Worm (Caenorhabditis elegans) whole organism, early embryonic: Measurements from ENCODE around the gene srv-34.

ENCODE experiments used
- B0310.2 ChIP-seq: sonication (generic microtip); optimal IDR thresholded peaks from 2 replicates; lab custom pipeline; 2016; ENCODE audit warnings: mild to moderate bottlenecking, missing genetic modification characterization, missing compliant biosample characterization
- F13C5.2 ChIP-seq: sonication (generic microtip); optimal IDR thresholded peaks from 2 replicates; lab custom pipeline; 2017; ENCODE audit warnings: mild to moderate bottlenecking, missing genetic modification characterization, inconsistent platforms, missing compliant biosample characterization
- aly-1 ChIP-seq: sonication (generic microtip); optimal IDR thresholded peaks from 2 replicates; lab custom pipeline; 2016; ENCODE audit warnings: missing genetic modification characterization, missing compliant biosample characterization
- ama-1 ChIP-seq: fragments of 150-350 bp; optimal IDR thresholded peaks from 2 replicates; lab custom pipeline; 2014
- ceh-13 ChIP-seq: fragments of 200-800 bp; sonication (Bioruptor generic); optimal IDR thresholded peaks from 2 replicates; lab custom pipeline; 2018; ENCODE audit warnings: mild to moderate bottlenecking, missing genetic modification characterization, missing compliant biosample characterization
- ceh-36 ChIP-seq: sonication (generic microtip); optimal IDR thresholded peaks from 2 replicates; lab custom pipeline; 2016; ENCODE audit warnings: missing genetic modification characterization, inconsistent platforms, missing compliant biosample characterization
- ets-7 ChIP-seq: sonication (generic microtip); optimal IDR thresholded peaks from 2 replicates; lab custom pipeline; 2016; ENCODE audit warnings: missing genotype, missing genetic modification characterization, missing compliant biosample characterization
- flt-1 ChIP-seq: fragments of 200-800 bp; sonication (Bioruptor generic); IDR thresholded peaks from 2 replicates; pipeline ENCODE4 v1.3.6; 2022; ENCODE audit warnings: missing genetic modification characterization, missing compliant biosample characterization
- hmbx-1 ChIP-seq: sonication (generic microtip); optimal IDR thresholded peaks from 2 replicates; lab custom pipeline; 2016; ENCODE audit warnings: mild to moderate bottlenecking, missing genetic modification characterization, missing compliant biosample characterization
- hmg-4 ChIP-seq: fragments of 200-800 bp; sonication (Bioruptor generic); optimal IDR thresholded peaks from 2 replicates; lab custom pipeline; 2018; ENCODE audit warnings: mild to moderate bottlenecking, missing genetic modification characterization, missing compliant biosample characterization
- hnd-1 ChIP-seq: sonication (generic microtip); optimal IDR thresholded peaks from 2 replicates; lab custom pipeline; 2016; ENCODE audit warnings: missing genetic modification characterization, missing compliant biosample characterization
- pes-1 ChIP-seq: fragments of 200-800 bp; sonication (Bioruptor generic); IDR thresholded peaks from 2 replicates; pipeline ENCODE4 v1.3.6; 2022; ENCODE audit warnings: missing genetic modification reagents, missing genetic modification characterization, missing compliant biosample characterization
- scrt-1 ChIP-seq: fragments of 200-800 bp; sonication (Bioruptor generic); IDR thresholded peaks from 2 replicates; pipeline ENCODE4 v1.3.6; 2022; ENCODE audit warnings: missing genetic modification characterization, missing compliant biosample characterization
- sea-1 ChIP-seq: fragments of 200-800 bp; sonication (Bioruptor generic); conservative IDR thresholded peaks from 2 replicates; pipeline ENCODE4 v1.3.6; 2022; ENCODE audit warnings: missing genetic modification characterization, missing compliant biosample characterization
- tbx-11 ChIP-seq: fragments of 200-800 bp; sonication (Bioruptor generic); IDR thresholded peaks from 2 replicates; pipeline ENCODE4 v1.3.6; 2022; ENCODE audit warnings: missing genetic modification characterization, missing compliant biosample characterization
- tbx-37 ChIP-seq: fragments of 200-800 bp; sonication (Bioruptor generic); conservative IDR thresholded peaks from 2 replicates; pipeline ENCODE4 v1.3.6; 2022; ENCODE audit warnings: missing genetic modification reagents, missing genetic modification characterization, missing compliant biosample characterization
- tra-4 ChIP-seq: sonication (generic microtip); optimal IDR thresholded peaks from 2 replicates; lab custom pipeline; 2017; ENCODE audit warnings: missing genetic modification characterization, missing compliant biosample characterization

Gene srv-34

DNA sequence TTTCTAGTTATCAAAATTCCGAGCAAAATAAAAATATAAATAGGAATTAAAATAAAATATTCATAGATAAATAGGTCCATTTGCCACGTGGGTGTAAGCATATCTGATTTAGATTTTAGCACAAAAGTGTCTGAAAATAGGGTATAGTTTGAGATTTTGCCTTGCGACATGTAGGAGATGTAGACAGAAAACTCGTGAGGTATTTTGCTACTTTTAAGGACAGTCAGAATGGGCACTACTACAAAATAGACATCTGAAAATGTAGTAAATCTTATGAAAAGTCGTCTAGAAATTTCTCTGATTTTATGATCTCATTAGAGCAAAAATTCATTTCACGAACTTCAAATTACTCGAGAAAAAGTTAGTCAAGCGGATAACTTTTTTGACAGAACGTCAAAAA lies at the start of gene srv-34:
Gene srv-34, minus strand, starts transcription at position 101 of the 400 bp plus-strand sequence.
- TF ChIP-seq sea-1 (GFP tag; lab: Robert Waterston, UW) (no peak), tbx-37 (GFP tag; lab: Robert Waterston, UW) (no peak), F13C5.2 (tag; lab: Kevin White, UChicago) (no peak), pes-1 (no peak), hnd-1 (no peak), aly-1 (tag; lab: Kevin White, UChicago) (no peak), ama-1 (lab: Kevin White, UChicago) (no peak), tra-4 (tag; lab: Kevin White, UChicago) (no peak), ceh-36 (no peak), B0310.2 (tag; lab: Kevin White, UChicago) (no peak)

- no peak for TF ChIP-seq flt-1 (GFP tag; lab: Robert Waterston, UW)
- TF ChIP-seq sea-1 (GFP tag; lab: Robert Waterston, UW), result no peak
- TF ChIP-seq hmg-4 (GFP tag; lab: Kevin White, UChicago), result no peak
- no peak for TF ChIP-seq ama-1 (lab: Kevin White, UChicago)
- no peak for TF ChIP-seq tra-4 (tag; lab: Kevin White, UChicago)
- no peak for TF ChIP-seq scrt-1 (GFP tag; lab: Robert Waterston, UW)
- no peak for TF ChIP-seq ets-7 (tag; lab: Kevin White, UChicago)
- no peak for TF ChIP-seq B0310.2 (tag; lab: Kevin White, UChicago)
These were observed 46.1 kb upstream of the srv-34 start, which contains the start of gene srw-48 for ce11 chrV:16420696-16421095. Gene srw-48, plus strand, starts transcription at chrV:16420996.

DNA sequence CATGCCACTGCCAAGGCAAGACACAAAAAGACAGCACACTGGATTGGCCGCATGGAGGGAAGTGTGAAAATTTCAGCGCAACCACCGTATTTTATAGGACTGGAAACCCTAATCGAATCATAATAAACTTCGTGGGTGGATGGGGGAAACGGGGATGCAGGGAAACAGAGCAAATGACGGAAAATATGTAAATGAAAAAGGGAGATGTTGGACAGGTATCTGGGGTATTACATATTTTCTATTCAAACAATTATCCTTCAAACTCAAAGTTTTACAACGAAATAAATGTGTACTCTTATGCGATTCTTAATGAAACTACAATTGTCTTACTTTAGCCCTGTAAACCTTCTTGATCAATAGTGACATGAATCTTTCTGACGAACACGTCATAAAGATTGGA lies 45.2 kb upstream of the srv-34 start, which contains the start of gene F26D2.16:
Gene F26D2.16, minus strand, starts transcription at position 101 of the 400 bp plus-strand sequence.
- no peak for TF ChIP-seq F13C5.2 (tag; lab: Kevin White, UChicago)
- no peak for TF ChIP-seq ama-1 (lab: Kevin White, UChicago)
- no peak for TF ChIP-seq tbx-11 (GFP tag; lab: Robert Waterston, UW)
- no peak for TF ChIP-seq pes-1
- no peak for TF ChIP-seq scrt-1 (GFP tag; lab: Robert Waterston, UW)
- no peak for TF ChIP-seq flt-1 (GFP tag; lab: Robert Waterston, UW)
- TF ChIP-seq tra-4 (tag; lab: Kevin White, UChicago), result no peak
- TF ChIP-seq ceh-36, result no peak
- TF ChIP-seq hmbx-1, result no peak
- TF ChIP-seq B0310.2 (tag; lab: Kevin White, UChicago), result no peak
- no peak for TF ChIP-seq ceh-13 (GFP tag; lab: Kevin White, UChicago)
- TF ChIP-seq aly-1 (tag; lab: Kevin White, UChicago), result no peak

DNA sequence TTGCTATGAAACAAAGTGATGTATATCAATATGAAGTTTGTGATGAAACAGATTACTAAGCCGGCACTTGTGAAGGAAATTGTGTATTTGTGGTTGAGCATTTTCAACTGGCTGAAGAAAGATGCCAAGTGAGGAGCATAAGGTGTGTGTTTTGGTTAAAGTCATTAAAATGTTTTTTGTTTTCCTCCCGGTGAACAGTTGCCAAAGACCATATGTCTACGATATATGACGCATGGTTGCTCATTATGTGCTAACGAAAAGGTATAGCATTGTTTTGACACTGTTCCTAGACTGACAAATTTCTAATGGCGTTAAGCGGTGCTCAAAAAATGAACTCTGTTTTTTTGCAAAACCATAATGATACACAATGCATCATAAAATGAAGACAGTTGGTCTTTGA lies 42.4 kb upstream of the srv-34 start, which contains the start of gene str-55:
Gene str-55, minus strand, starts transcription at position 101 of the 400 bp plus-strand sequence.
- TF ChIP-seq aly-1 (tag; lab: Kevin White, UChicago), result no peak
- no peak for TF ChIP-seq tbx-11 (GFP tag; lab: Robert Waterston, UW)
- TF ChIP-seq hmg-4 (GFP tag; lab: Kevin White, UChicago), result no peak
- no peak for TF ChIP-seq scrt-1 (GFP tag; lab: Robert Waterston, UW)
- no peak for TF ChIP-seq flt-1 (GFP tag; lab: Robert Waterston, UW)
- no peak for TF ChIP-seq F13C5.2 (tag; lab: Kevin White, UChicago)
- TF ChIP-seq sea-1 (GFP tag; lab: Robert Waterston, UW), result no peak
- no peak for TF ChIP-seq ceh-36
- no peak for TF ChIP-seq tbx-37 (GFP tag; lab: Robert Waterston, UW)
- TF ChIP-seq ama-1 (lab: Kevin White, UChicago), result no peak
- no peak for TF ChIP-seq ceh-13 (GFP tag; lab: Kevin White, UChicago)
- TF ChIP-seq hnd-1, result no peak
- TF ChIP-seq tra-4 (tag; lab: Kevin White, UChicago), result no peak
- no peak for TF ChIP-seq hmbx-1
- no peak for TF ChIP-seq pes-1
- no peak for TF ChIP-seq B0310.2 (tag; lab: Kevin White, UChicago)
- no peak for TF ChIP-seq ets-7 (tag; lab: Kevin White, UChicago)

DNA sequence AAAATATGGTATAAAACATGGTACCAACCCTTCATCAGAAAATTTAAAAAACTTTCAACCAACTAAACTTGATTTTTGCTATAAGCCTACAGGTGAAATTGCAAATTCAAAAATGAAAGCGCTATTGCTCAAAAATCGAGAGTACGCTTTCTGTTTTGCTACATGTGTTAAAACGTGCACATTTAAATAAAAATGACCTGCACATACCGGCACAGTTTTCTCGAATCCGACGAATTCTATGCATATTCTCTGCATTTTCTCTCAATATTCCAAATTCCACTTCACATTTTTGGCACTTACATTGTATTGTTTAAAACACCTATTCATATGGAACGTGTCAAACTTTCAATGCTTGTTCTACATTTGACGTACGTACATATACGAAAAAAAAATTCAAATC lies 35.9 kb upstream of the srv-34 start, which contains the start of gene srh-145:
Gene srh-145, plus strand, starts transcription at position 193 of the 400 bp plus-strand sequence.
- TF ChIP-seq ceh-13 (GFP tag; lab: Kevin White, UChicago), result no peak
- TF ChIP-seq scrt-1 (GFP tag; lab: Robert Waterston, UW), result no peak
- TF ChIP-seq tbx-37 (GFP tag; lab: Robert Waterston, UW), result no peak
- no peak for TF ChIP-seq sea-1 (GFP tag; lab: Robert Waterston, UW)
- no peak for TF ChIP-seq tra-4 (tag; lab: Kevin White, UChicago)
- no peak for TF ChIP-seq ceh-36
- no peak for TF ChIP-seq hmg-4 (GFP tag; lab: Kevin White, UChicago)
- no peak for TF ChIP-seq hnd-1
- TF ChIP-seq aly-1 (tag; lab: Kevin White, UChicago), result no peak
- no peak for TF ChIP-seq tbx-11 (GFP tag; lab: Robert Waterston, UW)
- TF ChIP-seq B0310.2 (tag; lab: Kevin White, UChicago), result no peak
- no peak for TF ChIP-seq flt-1 (GFP tag; lab: Robert Waterston, UW)
- TF ChIP-seq F13C5.2 (tag; lab: Kevin White, UChicago), result no peak
- no peak for TF ChIP-seq hmbx-1
- TF ChIP-seq ama-1 (lab: Kevin White, UChicago), result no peak
- TF ChIP-seq ets-7 (tag; lab: Kevin White, UChicago), result no peak
- TF ChIP-seq pes-1, result no peak

DNA sequence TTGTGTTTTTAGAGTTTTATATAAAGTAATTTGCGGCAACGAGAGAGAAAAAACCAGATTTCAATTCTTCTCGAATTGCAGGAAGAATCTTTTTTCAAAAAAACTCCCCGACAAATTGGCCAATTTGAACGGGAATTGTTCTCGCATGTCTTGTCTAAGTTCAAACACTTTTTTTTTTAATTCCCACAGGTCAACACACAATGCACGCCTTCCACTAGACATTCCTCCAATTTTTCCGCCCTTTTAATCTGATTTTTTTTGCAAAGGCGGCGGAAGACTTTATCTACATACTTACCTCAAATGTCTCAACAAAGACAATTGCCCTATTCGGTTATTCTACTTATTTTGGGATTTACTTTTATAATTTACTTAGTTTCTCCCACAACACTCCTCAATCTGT lies 33.1 kb upstream of the srv-34 start, which contains the start of gene F26D2.3:
Gene F26D2.3, plus strand, starts transcription at position 301 of the 400 bp plus-strand sequence.
- TF ChIP-seq hnd-1, result no peak
- no peak for TF ChIP-seq sea-1 (GFP tag; lab: Robert Waterston, UW)
- no peak for TF ChIP-seq tbx-11 (GFP tag; lab: Robert Waterston, UW)
- TF ChIP-seq ceh-13 (GFP tag; lab: Kevin White, UChicago), result no peak
- TF ChIP-seq F13C5.2 (tag; lab: Kevin White, UChicago), result no peak
- TF ChIP-seq pes-1, result no peak
- no peak for TF ChIP-seq ama-1 (lab: Kevin White, UChicago)
- TF ChIP-seq tbx-37 (GFP tag; lab: Robert Waterston, UW), result no peak
- TF ChIP-seq flt-1 (GFP tag; lab: Robert Waterston, UW), result no peak
- no peak for TF ChIP-seq scrt-1 (GFP tag; lab: Robert Waterston, UW)
- TF ChIP-seq ceh-36, result no peak
- TF ChIP-seq aly-1 (tag; lab: Kevin White, UChicago), result no peak
- TF ChIP-seq hmbx-1, result no peak

- TF ChIP-seq scrt-1 (GFP tag; lab: Robert Waterston, UW) (no peak), flt-1 (GFP tag; lab: Robert Waterston, UW) (no peak), tbx-11 (GFP tag; lab: Robert Waterston, UW) (no peak), tra-4 (tag; lab: Kevin White, UChicago) (no peak), ama-1 (lab: Kevin White, UChicago) (no peak), hnd-1 (no peak), ceh-13 (GFP tag; lab: Kevin White, UChicago) (no peak), sea-1 (GFP tag; lab: Robert Waterston, UW) (no peak), ceh-36 (no peak)
These were observed 31.8 kb upstream of the srv-34 start for ce11 chrV:16406357-16406756.
